Worm (Caenorhabditis elegans) whole organism, mixed stage, embryonic: Measurements from ENCODE around the gene sun-1.
A peak's percentile ranks its signal among the peaks of the same experiment; 100 is the strongest.

Experiments used
- M03D4.4 ChIP-seq: sonication (generic microtip); optimal IDR thresholded peaks from 2 replicates; lab custom pipeline; 2017; ENCODE audit warnings: mild to moderate bottlenecking, missing genetic modification characterization, missing compliant biosample characterization
- blmp-1 ChIP-seq: fragments of 150-350 bp; optimal IDR thresholded peaks from 2 replicates; lab custom pipeline; 2014; ENCODE audit warnings: missing biosample characterization, missing genetic modification characterization
- ceh-43 ChIP-seq: fragments of 200-800 bp; sonication (Bioruptor generic); optimal IDR thresholded peaks from 2 replicates; lab custom pipeline; 2018; ENCODE audit warnings: mild to moderate bottlenecking, missing genetic modification characterization, moderate library complexity, missing compliant biosample characterization
- ceh-83 ChIP-seq: fragments of 200-800 bp; sonication (Bioruptor generic); optimal IDR thresholded peaks from 2 replicates; lab custom pipeline; 2018; ENCODE audit warnings: mild to moderate bottlenecking, missing genetic modification characterization, missing compliant biosample characterization
- ces-1 ChIP-seq: fragments of 150-350 bp; optimal IDR thresholded peaks from 2 replicates; lab custom pipeline; 2014; ENCODE audit warnings: missing biosample characterization, missing genetic modification reagents, missing genetic modification characterization
- cnd-1 ChIP-seq: fragments of 200-800 bp; sonication (Bioruptor generic); optimal IDR thresholded peaks from 2 replicates; lab custom pipeline; 2018; ENCODE audit warnings: mild to moderate bottlenecking, missing genetic modification characterization, missing compliant biosample characterization
- drap-1 ChIP-seq: fragments of 200-800 bp; sonication (Bioruptor generic); optimal IDR thresholded peaks from 3 replicates; lab custom pipeline; 2018; ENCODE audit warnings: mild to moderate bottlenecking, missing genetic modification characterization, missing compliant biosample characterization
- elt-1 ChIP-seq: sonication (generic microtip); optimal IDR thresholded peaks from 2 replicates; lab custom pipeline; 2017; ENCODE audit warnings: missing genetic modification characterization, mild to moderate bottlenecking, missing compliant biosample characterization, antibody characterized with exemption, moderate library complexity, borderline replicate concordance; ENCODE audit not compliant: insufficient read depth
- elt-3 ChIP-seq: fragments of 150-350 bp; optimal IDR thresholded peaks from 2 replicates; lab custom pipeline; 2014; ENCODE audit warnings: missing biosample characterization, missing genetic modification characterization
- ham-2 ChIP-seq: fragments of 200-800 bp; sonication (Bioruptor generic); optimal IDR thresholded peaks from 2 replicates; lab custom pipeline; 2018; ENCODE audit warnings: mild to moderate bottlenecking, missing genetic modification characterization, missing compliant biosample characterization
- hlh-1 ChIP-seq: fragments of 150-350 bp; optimal IDR thresholded peaks from 2 replicates; lab custom pipeline; 2014; ENCODE audit warnings: missing biosample characterization, missing genetic modification reagents, missing genetic modification characterization
- lin-13 ChIP-seq: fragments of 150-350 bp; optimal IDR thresholded peaks from 2 replicates; lab custom pipeline; 2014; ENCODE audit warnings: missing biosample characterization, missing genetic modification characterization
- lin-32 ChIP-seq: fragments of 200-800 bp; sonication (Bioruptor generic); optimal IDR thresholded peaks from 2 replicates; lab custom pipeline; 2018; ENCODE audit warnings: mild to moderate bottlenecking, missing genetic modification characterization, missing compliant biosample characterization
- lsy-2 ChIP-seq: fragments of 150-350 bp; optimal IDR thresholded peaks from 2 replicates; lab custom pipeline; 2014; ENCODE audit warnings: missing biosample characterization, missing genetic modification characterization
- mab-5 ChIP-seq: fragments of 150-350 bp; optimal IDR thresholded peaks from 2 replicates; lab custom pipeline; 2014; ENCODE audit warnings: missing biosample characterization, missing genetic modification characterization
- mep-1 ChIP-seq: fragments of 150-350 bp; optimal IDR thresholded peaks from 2 replicates; lab custom pipeline; 2017; ENCODE audit warnings: missing biosample characterization, missing genetic modification reagents, missing genetic modification characterization, inconsistent platforms
- mls-2 ChIP-seq: sonication (generic microtip); optimal IDR thresholded peaks from 2 replicates; lab custom pipeline; 2016; ENCODE audit warnings: mild to moderate bottlenecking, missing genetic modification characterization, moderate library complexity, missing compliant biosample characterization
- nhr-12 ChIP-seq: fragments of 150-350 bp; optimal IDR thresholded peaks from 2 replicates; lab custom pipeline; 2014; ENCODE audit warnings: missing biosample characterization, missing genetic modification characterization
- nhr-2 ChIP-seq: fragments of 150-350 bp; optimal IDR thresholded peaks from 2 replicates; lab custom pipeline; 2014; ENCODE audit warnings: missing biosample characterization, missing genetic modification characterization
- nhr-237 ChIP-seq: fragments of 150-350 bp; optimal IDR thresholded peaks from 2 replicates; lab custom pipeline; 2014; ENCODE audit warnings: missing biosample characterization, missing genetic modification characterization
- nhr-28 ChIP-seq: fragments of 150-350 bp; optimal IDR thresholded peaks from 2 replicates; lab custom pipeline; 2014; ENCODE audit warnings: missing biosample characterization, missing genetic modification characterization
- nhr-76 ChIP-seq: sonication (generic microtip); optimal IDR thresholded peaks from 2 replicates; lab custom pipeline; 2017; ENCODE audit warnings: missing biosample characterization, missing genetic modification characterization
- pha-4 ChIP-seq: fragments of 150-350 bp; optimal IDR thresholded peaks from 2 replicates; lab custom pipeline; 2018; ENCODE audit warnings: missing biosample characterization, missing genetic modification reagents, missing genetic modification characterization
- snpc-4 ChIP-seq: fragments of 150-350 bp; optimal IDR thresholded peaks from 2 replicates; lab custom pipeline; 2014; ENCODE audit warnings: missing biosample characterization, missing genetic modification characterization
- unc-120 ChIP-seq: sonication (generic microtip); optimal IDR thresholded peaks from 2 replicates; lab custom pipeline; 2017; ENCODE audit warnings: missing genetic modification characterization, missing compliant biosample characterization; ENCODE audit not compliant: poor library complexity, severe bottlenecking
- unc-62 ChIP-seq: fragments of 150-350 bp; optimal IDR thresholded peaks from 2 replicates; lab custom pipeline; 2014; ENCODE audit warnings: missing biosample characterization, missing genetic modification reagents, missing genetic modification characterization
- zip-8 ChIP-seq: fragments of 150-350 bp; optimal IDR thresholded peaks from 2 replicates; lab custom pipeline; 2014; ENCODE audit warnings: missing biosample characterization, missing genetic modification characterization

Gene sun-1

DNA sequence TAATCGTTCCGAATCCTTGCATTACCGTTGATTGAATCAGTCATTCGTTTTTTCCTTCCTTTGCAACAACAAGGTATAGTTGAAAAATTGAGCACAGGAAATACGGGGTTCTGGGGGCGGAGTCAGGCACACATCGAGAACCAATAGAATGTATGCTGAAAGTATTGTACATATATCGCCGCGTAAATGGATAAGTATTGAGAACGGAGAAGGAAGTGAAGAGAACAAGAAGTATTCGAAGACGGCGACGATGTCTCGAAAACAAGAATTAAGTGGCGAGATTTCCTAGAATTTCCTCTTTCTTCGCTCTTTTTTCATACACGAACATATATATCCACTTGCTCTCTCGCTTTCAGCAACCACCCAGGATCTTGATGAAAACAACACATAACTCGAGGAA lies 27.7 kb upstream of the sun-1 start:
- TF ChIP-seq blmp-1 (tag; lab: Kevin White, UChicago): no peak
- no peak for TF ChIP-seq pha-4 (tag; lab: Kevin White, UChicago)
- no peak for TF ChIP-seq ces-1
- no peak for TF ChIP-seq zip-8 (tag; lab: Kevin White, UChicago)
- no peak for TF ChIP-seq hlh-1 (tag; lab: Kevin White, UChicago)
- no peak for TF ChIP-seq lin-32 (GFP tag; lab: Kevin White, UChicago)
- TF ChIP-seq mab-5 (tag; lab: Kevin White, UChicago): no peak
- no peak for TF ChIP-seq unc-62 (GFP tag; lab: Kevin White, UChicago)
- TF ChIP-seq cnd-1: no peak
- TF ChIP-seq ham-2 (GFP tag; lab: Kevin White, UChicago): no peak
- TF ChIP-seq mep-1 (tag; lab: Kevin White, UChicago): no peak
- no peak for TF ChIP-seq mls-2

DNA sequence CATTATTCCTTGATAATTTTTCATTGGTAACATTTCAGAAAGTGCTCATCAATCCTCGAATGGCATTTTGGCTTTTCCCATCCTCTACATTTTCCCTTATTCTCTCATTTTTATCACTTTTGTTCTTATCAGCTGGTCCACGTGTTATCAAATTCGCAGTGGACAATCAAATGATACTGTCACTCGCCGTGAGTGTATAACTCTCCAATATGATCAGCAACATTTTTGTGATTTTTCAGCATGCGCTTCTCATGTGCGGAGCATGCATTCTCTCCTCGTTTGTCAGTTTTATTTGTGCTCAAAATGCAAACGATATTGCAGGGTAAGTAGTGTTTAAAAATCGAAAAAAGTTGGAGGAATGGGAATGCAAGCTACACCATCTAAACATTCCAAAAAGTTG lies 19.2 kb upstream of the sun-1 start:
- TF ChIP-seq blmp-1 (tag; lab: Kevin White, UChicago): no peak
- TF ChIP-seq elt-3 (tag; lab: Kevin White, UChicago): no peak

DNA sequence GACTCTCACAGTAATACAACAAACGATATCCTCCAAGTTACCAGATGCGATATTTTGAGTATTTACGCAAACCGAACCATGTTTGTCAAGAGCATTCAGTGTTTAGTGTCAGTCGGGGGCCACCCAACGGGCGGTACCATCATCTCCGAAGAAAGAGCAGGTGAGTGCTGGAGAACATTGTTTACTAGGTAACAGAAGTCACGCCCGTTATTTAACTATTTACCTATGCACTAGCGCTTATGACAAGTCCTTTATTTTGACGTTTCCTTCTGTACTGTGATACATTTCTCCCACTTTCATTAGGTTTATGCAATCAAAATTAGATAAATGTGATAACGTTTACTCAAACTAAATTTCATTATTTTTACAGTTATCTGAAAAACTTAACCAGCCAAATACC lies 16.2 kb upstream of the sun-1 start, which contains the start of gene F57B1.6:
Gene F57B1.6 (plus strand): TSS at position 79 of the 400 bp plus-strand sequence.
- TF ChIP-seq lin-32 (GFP tag; lab: Kevin White, UChicago): no peak
- peak; percentile 53 for TF ChIP-seq pha-4 (tag; lab: Kevin White, UChicago)

DNA sequence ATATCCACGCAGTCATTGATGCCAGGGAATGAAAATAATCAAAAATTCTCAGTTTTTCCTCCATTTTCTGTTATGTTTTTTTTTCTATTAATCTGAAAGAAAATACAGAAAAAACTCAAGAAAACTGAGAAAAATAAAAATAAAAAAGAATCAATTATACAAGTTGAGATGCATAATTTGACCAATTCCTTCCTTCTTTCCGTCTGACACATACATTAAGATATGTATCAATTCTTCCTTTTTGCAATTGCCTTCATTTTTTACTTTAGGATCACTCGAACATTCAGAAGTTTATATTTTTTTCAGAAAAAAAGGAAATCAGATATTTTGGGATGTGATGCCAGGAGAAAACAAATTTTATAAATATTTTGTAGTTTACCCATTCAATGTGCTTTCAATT lies 14.1 kb upstream of the sun-1 start, which contains the start of gene F57B1.5:
Gene F57B1.5 (plus strand): TSS at position 301 of the 400 bp plus-strand sequence.
- no peak for TF ChIP-seq elt-3 (tag; lab: Kevin White, UChicago)

DNA sequence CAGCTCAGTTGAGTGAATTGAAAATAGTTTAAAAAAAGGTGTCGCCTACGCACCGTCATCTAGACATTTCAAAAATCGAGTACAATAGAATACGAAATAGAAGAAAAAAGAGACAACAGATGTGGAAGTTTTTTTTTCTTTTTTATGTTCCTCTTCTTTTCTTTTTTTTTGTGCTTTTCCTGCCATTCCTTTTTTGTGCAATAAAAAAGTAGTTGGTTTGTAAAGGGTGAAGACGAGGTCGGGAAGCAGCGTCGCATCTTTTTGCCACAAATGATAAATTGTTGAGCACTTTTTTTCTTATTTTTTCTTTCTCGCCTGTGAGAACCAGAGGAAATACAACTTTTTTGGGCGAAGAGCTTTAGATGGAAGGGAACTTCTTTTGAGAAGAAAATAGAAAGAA lies 13.2 kb upstream of the sun-1 start:
- no peak for TF ChIP-seq mep-1 (tag; lab: Kevin White, UChicago)
- no peak for TF ChIP-seq nhr-12 (tag; lab: Kevin White, UChicago)
- TF ChIP-seq ces-1: no peak
- TF ChIP-seq lsy-2 (tag; lab: Kevin White, UChicago): no peak
- TF ChIP-seq drap-1 (GFP tag; lab: Kevin White, UChicago): no peak
- no peak for TF ChIP-seq M03D4.4 (tag; lab: Kevin White, UChicago)
- no peak for TF ChIP-seq lin-32 (GFP tag; lab: Kevin White, UChicago)
- TF ChIP-seq hlh-1 (tag; lab: Kevin White, UChicago): no peak
- TF ChIP-seq ceh-83 (GFP tag; lab: Kevin White, UChicago): no peak

DNA sequence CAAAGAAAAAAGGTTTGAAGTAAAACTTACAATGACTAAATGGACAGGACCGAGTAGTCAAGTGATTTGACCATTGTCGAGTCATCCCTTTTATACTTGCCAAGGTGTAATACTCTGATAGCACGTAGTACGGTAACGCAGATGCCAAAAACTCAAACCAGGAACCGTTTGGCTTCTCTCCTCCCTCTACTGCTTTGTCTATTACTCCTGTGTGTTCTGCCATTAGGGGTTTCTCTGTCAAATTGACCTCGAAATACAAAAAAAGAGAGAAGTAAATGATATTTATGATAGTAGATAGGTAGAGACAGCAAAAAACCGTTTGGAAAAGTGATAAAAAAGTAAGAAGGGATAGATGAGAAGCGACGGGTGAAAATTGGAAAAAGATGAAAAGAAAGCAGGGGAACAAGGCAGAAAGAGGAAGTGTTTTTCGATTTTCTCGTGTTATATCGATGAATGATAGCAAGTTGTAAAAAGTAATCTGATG lies 8.8 kb upstream of the sun-1 start, which contains the start of the genes col-159 and col-160:
Gene col-159 (minus strand): TSS at position 51 of the 484 bp plus-strand sequence.
Gene col-160 (minus strand): TSS at position 63 of the 484 bp plus-strand sequence.
- no peak for TF ChIP-seq ceh-43
- TF ChIP-seq unc-120 (tag; lab: Kevin White, UChicago): no peak

DNA sequence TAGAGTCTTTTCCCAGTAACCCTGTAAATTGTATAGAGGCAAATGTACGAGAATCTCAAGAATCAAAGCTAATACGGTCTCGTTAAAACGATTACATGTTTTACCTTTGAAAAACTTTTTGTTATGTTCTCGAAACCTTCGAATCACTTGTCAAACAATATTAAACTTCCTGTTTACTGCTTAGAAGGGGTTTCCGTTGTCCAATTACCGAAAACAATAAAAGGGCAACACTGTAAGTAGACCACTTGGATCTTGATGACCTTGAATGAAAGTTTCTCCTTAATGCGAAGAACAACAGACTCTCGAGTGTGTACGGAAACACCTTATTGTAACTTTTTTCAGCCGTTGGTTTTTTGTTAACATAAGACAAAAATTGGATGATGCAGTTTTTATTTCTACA lies 7.3 kb upstream of the sun-1 start:
- TF ChIP-seq zip-8 (tag; lab: Kevin White, UChicago) (no peak), M03D4.4 (tag; lab: Kevin White, UChicago) (no peak), blmp-1 (tag; lab: Kevin White, UChicago) (no peak), elt-3 (tag; lab: Kevin White, UChicago) (no peak), ceh-43 (no peak), hlh-1 (tag; lab: Kevin White, UChicago) (no peak), cnd-1 (no peak), nhr-2 (tag; lab: Kevin White, UChicago) (no peak), ceh-83 (GFP tag; lab: Kevin White, UChicago) (no peak), pha-4 (tag; lab: Kevin White, UChicago) (no peak), elt-1 (no peak), lin-13 (tag; lab: Kevin White, UChicago) (no peak), nhr-76 (tag; lab: Kevin White, UChicago) (no peak), nhr-28 (tag; lab: Kevin White, UChicago) (no peak), nhr-237 (tag; lab: Kevin White, UChicago) (no peak), unc-120 (tag; lab: Kevin White, UChicago) (no peak), snpc-4 (tag; lab: Kevin White, UChicago) (no peak), drap-1 (GFP tag; lab: Kevin White, UChicago) (no peak)
- TF ChIP-seq, all 35 proteins: peak for 0
